Fruit fly (Drosophila melanogaster): ENCODE results near the gene CG34174.

Gene CG34174

dm6 chr2L:2175930-2176643 lies 38.0 kb upstream of the CG34174 start (continued):
- TF ChIP-seq PHDP (tag; optimal IDR thresholded peaks at IDR 0.05) = peak; percentile 70
- TF ChIP-seq CG8388 (GFP tag; optimal IDR thresholded peaks at IDR 0.05) = no peak
- no peak for TF ChIP-seq Opbp (GFP tag; IDR thresholded peaks at IDR 0.05; ENCODE audit: partially characterized antibody)
- TF ChIP-seq nom (GFP tag; optimal IDR thresholded peaks at IDR 0.05) = peak; percentile 60
- TF ChIP-seq CG4820 (GFP tag; optimal IDR thresholded peaks at IDR 0.05) = no peak
- TF ChIP-seq fd64A (GFP tag; optimal IDR thresholded peaks at IDR 0.05) = no peak
- TF ChIP-seq ind (GFP tag; optimal IDR thresholded peaks at IDR 0.05) = peak; percentile 24
- no peak for TF ChIP-seq pfk (GFP tag; optimal IDR thresholded peaks at IDR 0.05)
- no peak for TF ChIP-seq cg (GFP tag; optimal IDR thresholded peaks at IDR 0.05)
- no peak for TF ChIP-seq CG7963 (GFP tag; IDR thresholded peaks at IDR 0.05; ENCODE audit: partially characterized antibody)
- TF ChIP-seq scrt (GFP tag; optimal IDR thresholded peaks at IDR 0.05) = peak; percentile 35
- TF ChIP-seq CG3726 (GFP tag; IDR thresholded peaks at IDR 0.05) = no peak
- peak; percentile 39 for TF ChIP-seq sug (tag; optimal IDR thresholded peaks at IDR 0.05)
- TF ChIP-seq CG17568 (GFP tag; optimal IDR thresholded peaks at IDR 0.05) = peak; percentile 2
- peak; percentile 18 for TF ChIP-seq CG1602 (GFP tag; optimal IDR thresholded peaks at IDR 0.05)
- TF ChIP-seq gem (tag; optimal IDR thresholded peaks at IDR 0.05) = peak; percentile 79
- no peak for TF ChIP-seq kah (GFP tag; optimal IDR thresholded peaks at IDR 0.05)
- TF ChIP-seq CG2120 (GFP tag; optimal IDR thresholded peaks at IDR 0.05) = peak; percentile 79
- no peak for TF ChIP-seq lbe (GFP tag; optimal IDR thresholded peaks at IDR 0.05)
- no peak for TF ChIP-seq HLH4C (GFP tag; IDR thresholded peaks at IDR 0.05; ENCODE audit: partially characterized antibody)
- TF ChIP-seq CG2116 (GFP tag; optimal IDR thresholded peaks at IDR 0.05) = peak; percentile 23
- no peak for TF ChIP-seq maf-S (GFP tag; optimal IDR thresholded peaks at IDR 0.05)
- TF ChIP-seq jumu (GFP tag; optimal IDR thresholded peaks at IDR 0.05) = no peak
- no peak for TF ChIP-seq D (optimal IDR thresholded peaks at IDR 0.05)
- no peak for TF ChIP-seq D (GFP tag; optimal IDR thresholded peaks at IDR 0.05)
- TF ChIP-seq eyg (GFP tag; optimal IDR thresholded peaks at IDR 0.05) = no peak
- no peak for TF ChIP-seq Fer2 (tag; optimal IDR thresholded peaks at IDR 0.05)
- TF ChIP-seq peb (GFP tag; IDR thresholded peaks at IDR 0.05) = no peak
- TF ChIP-seq tin (GFP tag; optimal IDR thresholded peaks at IDR 0.05) = no peak
- peak; percentile 28 for TF ChIP-seq CG6854 (GFP tag; optimal IDR thresholded peaks at IDR 0.05)
- TF ChIP-seq CG10543 (GFP tag; optimal IDR thresholded peaks at IDR 0.05) = peak; percentile 72
- peak; percentile 71 for TF ChIP-seq Fer1 (GFP tag; optimal IDR thresholded peaks at IDR 0.05)
- TF ChIP-seq ttk (GFP tag; IDR thresholded peaks at IDR 0.05) = no peak
- peak; percentile 65; the same call in 2 of the 3 replicates for TF ChIP-seq Dbx (GFP tag; IDR thresholded peaks at IDR 0.05)
- peak; percentile 66 for TF ChIP-seq CG12744 (GFP tag; optimal IDR thresholded peaks at IDR 0.05)
- TF ChIP-seq grau (tag; optimal IDR thresholded peaks at IDR 0.05) = peak; percentile 77
- peak; percentile 58 for TF ChIP-seq CG3995 (GFP tag; optimal IDR thresholded peaks at IDR 0.05)
- 0 out of 2 replicates have a peak, but pooled peaks have one; percentile 28 for TF ChIP-seq wor (GFP tag; IDR thresholded peaks at IDR 0.05)
- TF ChIP-seq CG8290 (GFP tag; optimal IDR thresholded peaks at IDR 0.05) = no peak
- peak in 1 of 2 experiments; percentile 18 for TF ChIP-seq CG8290 (tag; optimal IDR thresholded peaks at IDR 0.05)
- peak; percentile 33 for TF ChIP-seq fd3F (GFP tag; optimal IDR thresholded peaks at IDR 0.05)
- peak; percentile 17 for TF ChIP-seq CG8281 (tag; optimal IDR thresholded peaks at IDR 0.05)
- TF ChIP-seq psq (GFP tag; optimal IDR thresholded peaks at IDR 0.05) = no peak
- peak; percentile 72 for TF ChIP-seq lilli (GFP tag; optimal IDR thresholded peaks at IDR 0.05)
- no peak for TF ChIP-seq ewg (GFP tag; optimal IDR thresholded peaks at IDR 0.05)
- peak; percentile 37; the same call in 1 of the 2 replicates for TF ChIP-seq E2f2 (GFP tag; IDR thresholded peaks at IDR 0.05)
- TF ChIP-seq fd102C (GFP tag; optimal IDR thresholded peaks at IDR 0.05) = no peak
- peak; percentile 59 for TF ChIP-seq Adf1 (GFP tag; IDR thresholded peaks at IDR 0.05)
- no peak for TF ChIP-seq dm (GFP tag; optimal IDR thresholded peaks at IDR 0.05)
- peak; percentile 52 for TF ChIP-seq CG30403 (GFP tag; optimal IDR thresholded peaks at IDR 0.05)

Data from whole organism, embryonic.